Fruit fly (Drosophila melanogaster): Measurements from ENCODE around the gene CG9213.
A peak's percentile ranks its signal among the peaks of the same experiment; 100 is the strongest.

The CG9213 gene

dm6 chrX:15622970-15623402 lies 48.7 kb upstream of the CG9213 start (continued):
- TF ChIP-seq Oli (tag; optimal IDR thresholded peaks at IDR 0.05) (peak; percentile 76), CG16813 (GFP tag; IDR thresholded peaks at IDR 0.05; ENCODE audit: partially characterized antibody) (no peak), CG10543 (GFP tag; optimal IDR thresholded peaks at IDR 0.05) (no peak), org-1 (GFP tag; optimal IDR thresholded peaks at IDR 0.05) (peak; percentile 72), CG2129 (GFP tag; IDR thresholded peaks at IDR 0.05; ENCODE audit: partially characterized antibody) (no peak), insv (GFP tag; optimal IDR thresholded peaks at IDR 0.05) (no peak), nerfin-2 (GFP tag; IDR thresholded peaks at IDR 0.05; ENCODE audit: partially characterized antibody) (no peak), CG14860 (GFP tag; IDR thresholded peaks at IDR 0.05; ENCODE audit: partially characterized antibody) (no peak), zfh1 (GFP tag; IDR thresholded peaks at IDR 0.05) (peak; percentile 82), Taf1 (GFP tag; IDR thresholded peaks at IDR 0.05) (peak; percentile 69), ewg (GFP tag; optimal IDR thresholded peaks at IDR 0.05) (peak; percentile 61), Gsc (GFP tag; IDR thresholded peaks at IDR 0.05) (peak; percentile 42; the same call in 1 of the 2 replicates), Scr (GFP tag; IDR thresholded peaks at IDR 0.05; ENCODE audit: partially characterized antibody) (no peak), zfh2 (GFP tag; optimal IDR thresholded peaks at IDR 0.05) (peak; percentile 80), NC2β (GFP tag; optimal IDR thresholded peaks at IDR 0.05) (no peak), Abd-B (GFP tag; optimal IDR thresholded peaks at IDR 0.05) (peak; percentile 68), Dp (GFP tag; optimal IDR thresholded peaks at IDR 0.05) (no peak), Atf3 (GFP tag; optimal IDR thresholded peaks at IDR 0.05) (peak; percentile 40), tup (GFP tag; optimal IDR thresholded peaks at IDR 0.05) (no peak), CG10565 (GFP tag; optimal IDR thresholded peaks at IDR 0.05) (no peak), CG17385 (GFP tag; optimal IDR thresholded peaks at IDR 0.05) (peak; percentile 71), Sry-β (GFP tag; optimal IDR thresholded peaks at IDR 0.05) (no peak), seq (GFP tag; IDR thresholded peaks at IDR 0.05) (peak; percentile 83), pb (GFP tag; optimal IDR thresholded peaks at IDR 0.05) (peak; percentile 64), CG13123 (GFP tag; optimal IDR thresholded peaks at IDR 0.05) (peak; percentile 22), CG33213 (GFP tag; optimal IDR thresholded peaks at IDR 0.05) (peak; percentile 36), sna (GFP tag; IDR thresholded peaks at IDR 0.05; ENCODE audit: partially characterized antibody) (no peak), hth (optimal IDR thresholded peaks at IDR 0.05) (no peak), hb (GFP tag; IDR thresholded peaks at IDR 0.05; ENCODE audit: partially characterized antibody) (no peak), sob (GFP tag; IDR thresholded peaks at IDR 0.05) (peak; percentile 87), CG10654 (GFP tag; optimal IDR thresholded peaks at IDR 0.05) (peak; percentile 56), Dip3 (GFP tag; optimal IDR thresholded peaks at IDR 0.05) (peak; percentile 67), Xbp1 (GFP tag; optimal IDR thresholded peaks at IDR 0.05) (peak; percentile 79), CG34422 (GFP tag; IDR thresholded peaks at IDR 0.05) (peak; percentile 64; the same call in 2 of the 3 replicates), trem (tag; optimal IDR thresholded peaks at IDR 0.05) (no peak), ase (GFP tag; IDR thresholded peaks at IDR 0.05) (peak; percentile 78), tap (tag; optimal IDR thresholded peaks at IDR 0.05) (peak; percentile 77), CG5953 (GFP tag; IDR thresholded peaks at IDR 0.05) (peak; percentile 81), D (optimal IDR thresholded peaks at IDR 0.05) (no peak), D (GFP tag; optimal IDR thresholded peaks at IDR 0.05) (peak; percentile 62), CG5245 (GFP tag; optimal IDR thresholded peaks at IDR 0.05) (peak; percentile 57), ems (GFP tag; optimal IDR thresholded peaks at IDR 0.05) (peak; percentile 55), Ada2b (GFP tag; IDR thresholded peaks at IDR 0.05) (peak; percentile 91), CG6654 (GFP tag; optimal IDR thresholded peaks at IDR 0.05) (peak; percentile 29), Med (GFP tag) (peak; percentile 95), CG15073 (GFP tag; optimal IDR thresholded peaks at IDR 0.05) (no peak), chm (GFP tag; IDR thresholded peaks at IDR 0.05) (0 out of 2 replicates have a peak, but pooled peaks have one; percentile 50), nmo (GFP tag; optimal IDR thresholded peaks at IDR 0.05) (peak; percentile 73), pho (GFP tag; optimal IDR thresholded peaks at IDR 0.05) (peak; percentile 58), Ssrp (tag; optimal IDR thresholded peaks at IDR 0.05) (peak; percentile 64), exex (tag; optimal IDR thresholded peaks at IDR 0.05) (peak; percentile 6)
